Worm (Caenorhabditis elegans) whole organism, L1 larva: Measurements from ENCODE around the gene F36D4.6.
A peak's percentile ranks its signal among the peaks of the same experiment; 100 is the strongest.

ENCODE experiments used
- elt-3 ChIP-seq, 6 experiments: fragments of 150-350 bp in 1 of 6; sonication (generic microtip); optimal IDR thresholded peaks; 2 replicates each; lab custom pipeline; 2017 to 2018; ENCODE audit warnings: missing biosample characterization in 6 of 6, missing genetic modification characterization in 6 of 6, inconsistent platforms in 1 of 6
- lin-14 ChIP-seq: fragments of 200-800 bp; sonication (Bioruptor generic); optimal IDR thresholded peaks from 2 replicates; lab custom pipeline; 2018; ENCODE audit warnings: mild to moderate bottlenecking, missing genetic modification characterization, moderate library complexity, missing compliant biosample characterization
- lin-39 ChIP-seq: fragments of 150-350 bp; optimal IDR thresholded peaks from 2 replicates; lab custom pipeline; 2014; ENCODE audit warnings: missing biosample characterization, missing genetic modification reagents, missing genetic modification characterization
- lir-3 ChIP-seq: sonication (generic microtip); optimal IDR thresholded peaks from 2 replicates; lab custom pipeline; 2016; ENCODE audit warnings: mild to moderate bottlenecking, missing genetic modification characterization, moderate library complexity, missing compliant biosample characterization; ENCODE audit not compliant: poor library complexity
- nhr-237 ChIP-seq: fragments of 150-350 bp; optimal IDR thresholded peaks from 2 replicates; lab custom pipeline; 2014; ENCODE audit warnings: missing biosample characterization, missing genetic modification characterization

DNA sequence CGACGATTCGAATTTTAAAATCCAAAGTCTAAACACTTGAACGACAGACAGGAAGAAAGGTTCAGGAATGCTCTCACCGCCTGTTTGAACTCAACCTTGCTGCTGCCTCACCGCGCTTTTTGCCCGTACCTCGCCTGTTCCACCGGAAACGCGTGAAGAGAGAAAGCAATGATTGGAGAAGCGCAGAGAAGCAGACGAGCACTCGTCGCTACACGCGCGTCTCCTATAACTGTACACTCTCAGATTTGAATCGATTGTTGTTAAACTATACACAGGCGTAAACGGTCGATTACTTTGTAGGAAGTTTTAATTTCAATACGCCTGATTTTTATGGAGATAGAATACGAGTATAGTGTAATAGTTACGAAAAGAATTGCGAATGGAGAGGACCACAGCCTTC is 2.5 kb downstream of the F36D4.6 start:
- no peak for TF ChIP-seq nhr-237 (tag; lab: Kevin White, UChicago)
- no peak for TF ChIP-seq lin-39 (tag; lab: Kevin White, UChicago)
- peak; percentile 75 for TF ChIP-seq lin-14 (GFP tag; lab: Kevin White, UChicago)
- no peak for TF ChIP-seq lir-3 (tag; lab: Kevin White, UChicago)
- TF ChIP-seq elt-3 (tag; optimal IDR thresholded peaks at IDR 0.05; lab: Kevin White, UChicago), result peak in 1 of 6 experiments; percentile 26
